Worm (Caenorhabditis elegans) whole organism, L4 larva: ENCODE data around the gene timm-17B.2.

Experiments used
- daf-12 ChIP-seq: fragments of 150-350 bp; optimal IDR thresholded peaks from 2 replicates; lab custom pipeline; 2014; ENCODE audit warnings: missing biosample characterization, missing genetic modification reagents, missing genetic modification characterization
- duxl-1 ChIP-seq: sonication (generic microtip); optimal IDR thresholded peaks from 2 replicates; lab custom pipeline; 2016; ENCODE audit warnings: mild to moderate bottlenecking, missing genetic modification characterization, moderate library complexity, missing compliant biosample characterization; ENCODE audit not compliant: poor library complexity
- nhr-111 ChIP-seq: fragments of 200-800 bp; sonication (Bioruptor generic); optimal IDR thresholded peaks from 2 replicates; lab custom pipeline; 2018; ENCODE audit warnings: mild to moderate bottlenecking, missing genetic modification characterization, missing compliant biosample characterization
- nhr-28 ChIP-seq: fragments of 150-350 bp; optimal IDR thresholded peaks from 2 replicates; lab custom pipeline; 2014; ENCODE audit warnings: missing biosample characterization, missing genetic modification characterization
- nhr-6 ChIP-seq: fragments of 150-350 bp; optimal IDR thresholded peaks from 2 replicates; lab custom pipeline; 2014; ENCODE audit warnings: missing biosample characterization, missing genetic modification characterization
- nhr-76 ChIP-seq: fragments of 150-350 bp; optimal IDR thresholded peaks from 2 replicates; lab custom pipeline; 2014; ENCODE audit warnings: missing biosample characterization, missing genetic modification characterization
- snpc-4 ChIP-seq: fragments of 150-350 bp; optimal IDR thresholded peaks from 2 replicates; lab custom pipeline; 2014; ENCODE audit warnings: missing biosample characterization, missing genetic modification characterization
- spr-1 ChIP-seq: sonication (generic microtip); optimal IDR thresholded peaks from 2 replicates; lab custom pipeline; 2016; ENCODE audit warnings: mild to moderate bottlenecking, missing genetic modification characterization, missing compliant biosample characterization
- unc-130 ChIP-seq: sonication (generic microtip); optimal IDR thresholded peaks from 2 replicates; lab custom pipeline; 2016; ENCODE audit warnings: missing genetic modification reagents, missing genetic modification characterization, missing compliant biosample characterization
- zip-11 ChIP-seq: fragments of 200-800 bp; sonication (Bioruptor generic); IDR thresholded peaks from 2 replicates; pipeline ENCODE4 v1.3.6; 2022; ENCODE audit warnings: missing genetic modification characterization, missing compliant biosample characterization
- ztf-11 ChIP-seq: fragments of 150-350 bp; optimal IDR thresholded peaks from 2 replicates; lab custom pipeline; 2014; ENCODE audit warnings: missing biosample characterization, missing genetic modification characterization

DNA sequence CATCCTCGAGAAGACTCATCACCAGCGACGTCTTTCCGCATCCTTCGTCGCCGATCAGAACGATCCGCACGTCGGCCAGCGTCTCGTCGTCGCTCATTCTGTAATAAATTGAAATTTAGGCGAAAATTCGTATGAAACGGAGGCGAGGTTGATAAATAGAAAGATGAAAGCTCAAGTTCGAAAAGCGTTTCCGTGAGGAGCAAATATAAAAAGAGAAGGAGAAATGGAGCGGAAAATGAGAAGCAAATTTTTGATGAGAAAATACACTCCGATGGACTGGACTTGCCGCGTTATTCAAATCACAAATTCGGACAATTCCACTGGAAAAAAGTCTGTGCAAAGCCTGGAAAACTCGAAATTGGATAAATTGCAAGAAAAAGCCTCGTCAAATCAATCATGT is 2.3 kb upstream of the timm-17B.2 start, which contains the start of gene D2096.11:
- no peak for TF ChIP-seq nhr-76
- TF ChIP-seq nhr-111 (GFP tag; lab: Kevin White, UChicago) = no peak
- TF ChIP-seq unc-130 (GFP tag; lab: Kevin White, UChicago) = no peak
- TF ChIP-seq ztf-11 (tag; lab: Kevin White, UChicago) = no peak
- no peak for TF ChIP-seq spr-1 (tag; lab: Kevin White, UChicago)
- no peak for TF ChIP-seq zip-11 (GFP tag; lab: Robert Waterston, UW)
- TF ChIP-seq daf-12 (tag; lab: Kevin White, UChicago) = no peak
- TF ChIP-seq duxl-1 (tag; lab: Kevin White, UChicago) = no peak
- TF ChIP-seq nhr-28 (tag; lab: Kevin White, UChicago) = no peak
- TF ChIP-seq snpc-4 = no peak
- no peak for TF ChIP-seq nhr-6 (tag; lab: Kevin White, UChicago)
